Worm (Caenorhabditis elegans) whole organism, midembryonic: Measurements from ENCODE around the gene B0416.5.

ENCODE experiments used
- cog-1 ChIP-seq: sonication (generic microtip); optimal IDR thresholded peaks from 2 replicates; lab custom pipeline; 2016; ENCODE audit warnings: missing genetic modification characterization, missing compliant biosample characterization
- flt-1 ChIP-seq: fragments of 200-800 bp; sonication (Bioruptor generic); IDR thresholded peaks from 2 replicates; pipeline ENCODE4 v1.3.6; 2022; ENCODE audit warnings: missing genetic modification characterization, missing compliant biosample characterization
- med-1 ChIP-seq: sonication (generic microtip); optimal IDR thresholded peaks from 2 replicates; lab custom pipeline; 2017; ENCODE audit warnings: missing genetic modification characterization, mild to moderate bottlenecking, missing compliant biosample characterization, antibody characterized with exemption, missing genetic modification reagents; ENCODE audit not compliant: insufficient read depth
- ref-1 ChIP-seq: fragments of 200-800 bp; sonication (Bioruptor generic); conservative IDR thresholded peaks from 2 replicates; pipeline ENCODE4 v1.3.6; 2022; ENCODE audit warnings: missing genetic modification reagents, missing genetic modification characterization, missing compliant biosample characterization
- tab-1 ChIP-seq: fragments of 200-800 bp; sonication (Bioruptor generic); IDR thresholded peaks from 2 replicates; pipeline ENCODE4 v1.3.6; 2022; ENCODE audit warnings: missing genetic modification characterization, missing compliant biosample characterization
- ztf-23 ChIP-seq: fragments of 200-800 bp; sonication (Bioruptor generic); IDR thresholded peaks from 2 replicates; pipeline ENCODE4 v1.3.6; 2022; ENCODE audit warnings: missing genetic modification reagents, missing genetic modification characterization, missing compliant biosample characterization
- ztf-29 ChIP-seq: fragments of 200-800 bp; sonication (Bioruptor generic); IDR thresholded peaks from 2 replicates; pipeline ENCODE4 v1.3.6; 2022; ENCODE audit warnings: missing genetic modification reagents, missing genetic modification characterization, missing compliant biosample characterization

DNA sequence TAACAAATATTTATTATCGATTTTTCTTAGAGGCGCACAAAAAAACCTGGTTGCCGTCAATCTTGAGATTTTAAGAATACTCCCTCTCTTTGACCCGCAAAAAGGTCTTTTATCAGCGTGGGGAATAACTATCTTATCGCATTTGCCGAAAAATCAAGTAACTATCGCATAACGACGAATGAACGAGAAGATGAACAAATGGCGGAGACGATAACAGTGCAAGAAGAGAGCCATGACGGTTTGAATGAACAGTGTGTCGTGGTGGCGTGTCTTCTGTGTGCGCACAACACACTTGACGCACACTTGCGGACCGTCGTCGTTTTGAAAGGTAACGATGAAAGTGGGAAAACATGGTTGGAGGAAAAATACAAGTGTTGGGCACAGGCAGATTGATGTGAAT lies 1.2 kb upstream of the B0416.5 start:
- TF ChIP-seq flt-1 (GFP tag; lab: Robert Waterston, UW) = no peak
- TF ChIP-seq ztf-29 (GFP tag; lab: Robert Waterston, UW) = no peak
- no peak for TF ChIP-seq med-1 (GFP tag; lab: Kevin White, UChicago)
- TF ChIP-seq tab-1 = no peak
- TF ChIP-seq ref-1 = no peak
- no peak for TF ChIP-seq ztf-23 (GFP tag; lab: Robert Waterston, UW)
- TF ChIP-seq cog-1 = no peak
